Fruit fly (Drosophila melanogaster): ENCODE measurements around the gene CG34426.

Gene CG34426

DNA sequence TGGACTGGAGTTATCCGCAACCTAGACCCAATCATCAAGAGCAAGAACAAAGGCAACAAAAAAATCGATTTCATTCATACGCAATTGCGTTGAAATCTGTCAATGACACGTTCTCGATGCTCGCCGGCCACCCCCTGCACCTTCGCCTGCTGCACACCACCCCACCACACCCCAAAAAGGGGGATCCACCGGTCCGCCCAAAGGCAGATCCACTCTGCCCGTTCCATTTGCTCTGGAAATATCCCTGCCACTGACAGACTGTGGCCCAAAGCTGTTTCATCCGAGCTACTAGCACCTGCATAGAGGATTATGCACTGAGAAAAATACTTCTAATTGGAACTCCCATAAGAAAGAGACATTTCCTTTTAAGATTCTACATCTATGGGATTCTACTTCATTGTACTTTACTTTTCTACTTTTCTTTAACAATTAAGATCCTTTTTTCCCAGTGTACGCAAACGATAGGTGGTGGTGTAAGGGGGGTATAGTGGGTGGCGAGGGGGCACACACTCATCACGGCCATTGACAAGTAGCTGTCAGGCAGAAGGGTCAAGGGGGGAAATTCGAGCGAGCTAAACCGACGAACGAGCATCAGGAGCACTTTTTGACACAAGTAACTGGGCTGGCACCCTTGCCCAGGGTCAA lies 21.6 kb downstream of the CG34426 start (continued):
- TF ChIP-seq chn (GFP tag; optimal IDR thresholded peaks at IDR 0.05), result peak; percentile 51
- TF ChIP-seq CG15479 (GFP tag; optimal IDR thresholded peaks at IDR 0.05), result no peak
- TF ChIP-seq ttk (GFP tag; IDR thresholded peaks at IDR 0.05), result peak; percentile 33; the same call in 1 of the 2 replicates
- no peak for TF ChIP-seq CG17802 (tag; optimal IDR thresholded peaks at IDR 0.05)
- TF ChIP-seq HLH54F (GFP tag; optimal IDR thresholded peaks at IDR 0.05), result no peak
- no peak for TF ChIP-seq Doc3 (GFP tag; IDR thresholded peaks at IDR 0.05; ENCODE audit: partially characterized antibody)
- no peak for TF ChIP-seq CG4282 (GFP tag; optimal IDR thresholded peaks at IDR 0.05)
- peak; percentile 7 for TF ChIP-seq jumu (GFP tag; optimal IDR thresholded peaks at IDR 0.05)
- peak; percentile 20 for TF ChIP-seq fd64A (GFP tag; optimal IDR thresholded peaks at IDR 0.05)
- TF ChIP-seq HHEX (GFP tag; optimal IDR thresholded peaks at IDR 0.05), result no peak
- TF ChIP-seq ac (GFP tag; optimal IDR thresholded peaks at IDR 0.05), result no peak
- TF ChIP-seq CG17186 (GFP tag; optimal IDR thresholded peaks at IDR 0.05), result no peak
- TF ChIP-seq D19A (tag; optimal IDR thresholded peaks at IDR 0.05), result no peak
- TF ChIP-seq CG4328 (GFP tag; optimal IDR thresholded peaks at IDR 0.05), result no peak
- no peak for TF ChIP-seq ase (GFP tag; IDR thresholded peaks at IDR 0.05)
- peak; percentile 22 for TF ChIP-seq Side (GFP tag; optimal IDR thresholded peaks at IDR 0.05)
- no peak for TF ChIP-seq disco-r (GFP tag; optimal IDR thresholded peaks at IDR 0.05)
- TF ChIP-seq Hr39 (optimal IDR thresholded peaks at IDR 0.05), result no peak
- TF ChIP-seq tio (GFP tag; optimal IDR thresholded peaks at IDR 0.05), result peak; percentile 24
- no peak for TF ChIP-seq ATbp (GFP tag; optimal IDR thresholded peaks at IDR 0.05)
- TF ChIP-seq CG11560 (tag; IDR thresholded peaks at IDR 0.05), result no peak
- peak; percentile 57 for TF ChIP-seq CG12391 (tag; optimal IDR thresholded peaks at IDR 0.05)
- TF ChIP-seq toy (GFP tag; IDR thresholded peaks at IDR 0.05), result no peak
- peak in 1 of 3 experiments; percentile 52 for TF ChIP-seq lola (GFP tag; optimal IDR thresholded peaks at IDR 0.05)
- peak; percentile 26; the same call in 1 of the 2 replicates for TF ChIP-seq ssp (GFP tag; IDR thresholded peaks at IDR 0.05)
- peak; percentile 38 for TF ChIP-seq NfI (GFP tag; optimal IDR thresholded peaks at IDR 0.05)
- TF ChIP-seq CG34422 (GFP tag; IDR thresholded peaks at IDR 0.05), result peak; percentile 66; the same call in 1 of the 3 replicates
- TF ChIP-seq CG1529 (GFP tag; optimal IDR thresholded peaks at IDR 0.05), result peak; percentile 33
- 0 out of 2 replicates have a peak, but pooled peaks have one; percentile 17 for TF ChIP-seq CG5953 (GFP tag; IDR thresholded peaks at IDR 0.05)
- TF ChIP-seq ash1 (GFP tag; optimal IDR thresholded peaks at IDR 0.05), result no peak
- TF ChIP-seq dmrt99B (tag; optimal IDR thresholded peaks at IDR 0.05), result peak; percentile 75
- TF ChIP-seq CG6272 (GFP tag; IDR thresholded peaks at IDR 0.05), result no peak
- no peak for TF ChIP-seq psq (GFP tag; optimal IDR thresholded peaks at IDR 0.05)
- 0 out of 2 replicates have a peak, but pooled peaks have one; percentile 48 for TF ChIP-seq sob (GFP tag; IDR thresholded peaks at IDR 0.05)
- TF ChIP-seq Gug (GFP tag; IDR thresholded peaks at IDR 0.05), result peak; percentile 44; the same call in 1 of the 4 replicates
- TF ChIP-seq Sry-δ (GFP tag; optimal IDR thresholded peaks at IDR 0.05), result no peak
- no peak for TF ChIP-seq NC2α (GFP tag; optimal IDR thresholded peaks at IDR 0.05)
- TF ChIP-seq bowl (GFP tag; IDR thresholded peaks at IDR 0.05), result no peak
- 0 out of 2 replicates have a peak, but pooled peaks have one; percentile 27 for TF ChIP-seq CG17612 (GFP tag; IDR thresholded peaks at IDR 0.05)
- no peak for TF ChIP-seq CG11456 (GFP tag; IDR thresholded peaks at IDR 0.05)
- TF ChIP-seq CG12769 (tag; optimal IDR thresholded peaks at IDR 0.05), result no peak
- no peak for TF ChIP-seq yki (optimal IDR thresholded peaks at IDR 0.05)
- TF ChIP-seq run (tag; optimal IDR thresholded peaks at IDR 0.05), result no peak
- TF ChIP-seq CG2678 (tag; optimal IDR thresholded peaks at IDR 0.05), result peak; percentile 29
- TF ChIP-seq kay (GFP tag; optimal IDR thresholded peaks at IDR 0.05), result no peak
- peak; percentile 26; the same call in 1 of the 2 replicates for TF ChIP-seq lmd (GFP tag; IDR thresholded peaks at IDR 0.05)
- TF ChIP-seq CG9817 (tag; optimal IDR thresholded peaks at IDR 0.05), result no peak
- peak; percentile 55 for TF ChIP-seq CG18599 (GFP tag; optimal IDR thresholded peaks at IDR 0.05)
- TF ChIP-seq mam (GFP tag; optimal IDR thresholded peaks at IDR 0.05), result no peak
- TF ChIP-seq croc (GFP tag; conservative IDR thresholded peaks at IDR 0.05), result peak; percentile 34; the same call in 1 of the 3 replicates
- TF ChIP-seq CG17359 (tag; optimal IDR thresholded peaks at IDR 0.05), result peak; percentile 54

Measured in whole organism, embryonic.